Fruit fly (Drosophila melanogaster): ENCODE data around the gene CG7341.

Gene CG7341

dm6 chr3L:18148418-18148973 is 35.7 kb downstream of the CG7341 start, which contains the start of gene CG7330 (continued):
- no peak for TF ChIP-seq CG13287 (GFP tag; IDR thresholded peaks at IDR 0.05; ENCODE audit: partially characterized antibody)
- no peak for TF ChIP-seq MESR4 (GFP tag; optimal IDR thresholded peaks at IDR 0.05)
- TF ChIP-seq Nf-YA (GFP tag; IDR thresholded peaks at IDR 0.05) = peak; percentile 52; the same call in 1 of the 2 replicates
- TF ChIP-seq exex (tag; optimal IDR thresholded peaks at IDR 0.05) = peak; percentile 71
- TF ChIP-seq Atf6 (GFP tag; IDR thresholded peaks at IDR 0.05) = peak; percentile 89
- no peak for TF ChIP-seq sima (GFP tag; optimal IDR thresholded peaks at IDR 0.05)
- TF ChIP-seq crol (GFP tag; IDR thresholded peaks at IDR 0.05) = no peak
- TF ChIP-seq Nf-YB (GFP tag; optimal IDR thresholded peaks at IDR 0.05) = peak; percentile 76
- TF ChIP-seq kay (GFP tag; optimal IDR thresholded peaks at IDR 0.05) = peak; percentile 77
- TF ChIP-seq Nf-YC (tag; optimal IDR thresholded peaks at IDR 0.05) = peak; percentile 86
- no peak for TF ChIP-seq pum (GFP tag; optimal IDR thresholded peaks at IDR 0.05)
- TF ChIP-seq CG10959 (GFP tag; IDR thresholded peaks at IDR 0.05) = no peak
- peak; percentile 95 for TF ChIP-seq lab (GFP tag; optimal IDR thresholded peaks at IDR 0.05)
- TF ChIP-seq HmgD (GFP tag; optimal IDR thresholded peaks at IDR 0.05) = no peak
- TF ChIP-seq Hmr (GFP tag; optimal IDR thresholded peaks at IDR 0.05) = peak; percentile 95
- TF ChIP-seq CG17359 (tag; optimal IDR thresholded peaks at IDR 0.05) = peak; percentile 95
- peak; percentile 56 for TF ChIP-seq YL-1 (GFP tag; optimal IDR thresholded peaks at IDR 0.05)
- TF ChIP-seq mam (GFP tag; optimal IDR thresholded peaks at IDR 0.05) = peak; percentile 54
- peak; percentile 18 for TF ChIP-seq CG8290 (GFP tag; optimal IDR thresholded peaks at IDR 0.05)
- TF ChIP-seq CG8290 (tag; optimal IDR thresholded peaks at IDR 0.05) = peak in 1 of 2 experiments; percentile 53
- no peak for TF ChIP-seq wek (GFP tag; optimal IDR thresholded peaks at IDR 0.05)
- peak; percentile 82 for TF ChIP-seq CG10979 (tag; optimal IDR thresholded peaks at IDR 0.05)
- peak; percentile 77 for TF ChIP-seq CG11247 (GFP tag; IDR thresholded peaks at IDR 0.05)
- peak; percentile 79 for TF ChIP-seq CG12071 (GFP tag; optimal IDR thresholded peaks at IDR 0.05)
- peak; percentile 57; the same call in 1 of the 3 replicates for TF ChIP-seq CG11560 (tag; IDR thresholded peaks at IDR 0.05)
- TF ChIP-seq Doc2 (GFP tag; IDR thresholded peaks at IDR 0.05) = peak; percentile 21; the same call in 1 of the 2 replicates
- TF ChIP-seq nerfin-2 (GFP tag; IDR thresholded peaks at IDR 0.05; ENCODE audit: partially characterized antibody) = no peak
- peak; percentile 49 for TF ChIP-seq lbe (GFP tag; optimal IDR thresholded peaks at IDR 0.05)
- no peak for TF ChIP-seq CG33557 (GFP tag; optimal IDR thresholded peaks at IDR 0.05)
- peak; percentile 39 to 99 for TF ChIP-seq Hr51 (GFP tag; optimal IDR thresholded peaks at IDR 0.05)
- peak; percentile 91 for TF ChIP-seq Dek (tag; optimal IDR thresholded peaks at IDR 0.05)
- no peak for TF ChIP-seq tna (GFP tag; IDR thresholded peaks at IDR 0.05; ENCODE audit: partially characterized antibody)
- no peak for TF ChIP-seq gfzf (GFP tag; optimal IDR thresholded peaks at IDR 0.05)
- TF ChIP-seq CG10654 (GFP tag; optimal IDR thresholded peaks at IDR 0.05) = peak; percentile 86
- peak; percentile 57 for TF ChIP-seq Mad (GFP tag; optimal IDR thresholded peaks at IDR 0.05)

dm6 chr3L:18154140-18154539 is 41.4 kb downstream of the CG7341 start:
- TF ChIP-seq org-1 (GFP tag; optimal IDR thresholded peaks at IDR 0.05) (no peak), sna (GFP tag; IDR thresholded peaks at IDR 0.05; ENCODE audit: partially characterized antibody) (0 out of 2 replicates have a peak, but pooled peaks have one; percentile 30), Lhr (GFP tag; optimal IDR thresholded peaks at IDR 0.05) (peak; percentile 32), MESR4 (GFP tag; optimal IDR thresholded peaks at IDR 0.05) (no peak), slp2 (GFP tag; optimal IDR thresholded peaks at IDR 0.05) (no peak), CG18764 (GFP tag; optimal IDR thresholded peaks at IDR 0.05) (no peak), CG18599 (GFP tag; optimal IDR thresholded peaks at IDR 0.05) (no peak), CoRest (tag; optimal IDR thresholded peaks at IDR 0.05) (no peak), Pdp1 (GFP tag; optimal IDR thresholded peaks at IDR 0.05) (no peak), CG42726 (GFP tag; IDR thresholded peaks at IDR 0.05; ENCODE audit: partially characterized antibody) (peak; percentile 31; the same call in 1 of the 2 replicates), dmrt11E (tag; optimal IDR thresholded peaks at IDR 0.05) (no peak), prd (optimal IDR thresholded peaks at IDR 0.05) (no peak), prd (GFP tag; IDR thresholded peaks at IDR 0.05) (no peak), ERR (GFP tag; optimal IDR thresholded peaks at IDR 0.05) (no peak), Sox100B (GFP tag; optimal IDR thresholded peaks at IDR 0.05) (no peak), HLH54F (GFP tag; optimal IDR thresholded peaks at IDR 0.05) (no peak), stc (GFP tag; IDR thresholded peaks at IDR 0.05) (no peak)

Data from whole organism, embryonic.